Worm (Caenorhabditis elegans) whole organism, L1 larva: ENCODE data around the gene sru-6.

Source experiments
- C04F5.9 ChIP-seq: sonication (generic microtip); optimal IDR thresholded peaks from 2 replicates; lab custom pipeline; 2016; ENCODE audit warnings: missing genetic modification characterization, missing compliant biosample characterization
- C16A3.4 ChIP-seq: fragments of 150-350 bp; optimal IDR thresholded peaks from 2 replicates; lab custom pipeline; 2014; ENCODE audit warnings: missing biosample characterization, missing genetic modification characterization
- C34B4.2 ChIP-seq: sonication (generic microtip); optimal IDR thresholded peaks from 2 replicates; lab custom pipeline; 2017; ENCODE audit warnings: mild to moderate bottlenecking, missing genetic modification characterization, missing compliant biosample characterization
- F16B12.6 ChIP-seq: fragments of 150-350 bp; optimal IDR thresholded peaks from 2 replicates; lab custom pipeline; 2014; ENCODE audit warnings: missing biosample characterization, missing genetic modification characterization
- Y116A8C.19 ChIP-seq: sonication (generic microtip); optimal IDR thresholded peaks from 2 replicates; lab custom pipeline; 2016; ENCODE audit warnings: missing compliant biosample characterization, missing genetic modification characterization, borderline replicate concordance
- aly-2 ChIP-seq: fragments of 150-350 bp; optimal IDR thresholded peaks from 2 replicates; lab custom pipeline; 2014; ENCODE audit warnings: missing biosample characterization, missing genetic modification characterization
- ama-1 ChIP-seq: fragments of 150-350 bp; optimal IDR thresholded peaks from 2 replicates; lab custom pipeline; 2014
- blmp-1 ChIP-seq: fragments of 150-350 bp; optimal IDR thresholded peaks from 2 replicates; lab custom pipeline; 2014; ENCODE audit warnings: missing biosample characterization, missing genetic modification characterization
- ceh-63 ChIP-seq: fragments of 200-800 bp; sonication (Bioruptor generic); optimal IDR thresholded peaks from 2 replicates; lab custom pipeline; 2018; ENCODE audit warnings: mild to moderate bottlenecking, missing genetic modification characterization, missing compliant biosample characterization
- ceh-8 ChIP-seq: fragments of 200-800 bp; sonication (Bioruptor generic); optimal IDR thresholded peaks from 2 replicates; lab custom pipeline; 2018; ENCODE audit warnings: mild to moderate bottlenecking, missing genetic modification characterization, moderate library complexity, missing compliant biosample characterization
- ceh-82 ChIP-seq, 3 experiments: fragments of 150-350 bp in 1 of 3; sonication (generic microtip) in 2 of 3; optimal IDR thresholded peaks; 2 replicates each; lab custom pipeline; 2014 to 2017; ENCODE audit warnings: missing biosample characterization in 3 of 3, missing genetic modification characterization in 3 of 3
- ces-1 ChIP-seq: fragments of 150-350 bp; optimal IDR thresholded peaks from 2 replicates; lab custom pipeline; 2014; ENCODE audit warnings: missing biosample characterization, missing genetic modification reagents, missing genetic modification characterization
- dsc-1 ChIP-seq: sonication (generic microtip); optimal IDR thresholded peaks from 2 replicates; lab custom pipeline; 2016; ENCODE audit warnings: mild to moderate bottlenecking, missing genetic modification characterization, missing compliant biosample characterization
- efl-3 ChIP-seq: fragments of 200-800 bp; sonication (Bioruptor generic); optimal IDR thresholded peaks from 2 replicates; lab custom pipeline; 2018; ENCODE audit warnings: mild to moderate bottlenecking, missing genetic modification characterization, missing compliant biosample characterization
- egl-27 ChIP-seq, 2 experiments: fragments of 150-350 bp in 1 of 2; sonication (generic microtip); optimal IDR thresholded peaks; 3 replicates each; lab custom pipeline; 2017 to 2018; ENCODE audit warnings: missing biosample characterization in 2 of 2, missing genetic modification characterization in 2 of 2, missing genetic modification reagents in 2 of 2
- elt-2 ChIP-seq: sonication (generic microtip); optimal IDR thresholded peaks from 2 replicates; lab custom pipeline; 2016; ENCODE audit warnings: missing genetic modification characterization, mild to moderate bottlenecking, inconsistent platforms, missing compliant biosample characterization, missing genetic modification reagents
- elt-3 ChIP-seq, 6 experiments: fragments of 150-350 bp in 1 of 6; sonication (generic microtip); optimal IDR thresholded peaks; 2 replicates each; lab custom pipeline; 2017 to 2018; ENCODE audit warnings: missing biosample characterization in 6 of 6, missing genetic modification characterization in 6 of 6, inconsistent platforms in 1 of 6
- ets-5 ChIP-seq: fragments of 200-800 bp; sonication (Bioruptor generic); IDR thresholded peaks from 2 replicates; pipeline ENCODE4 v1.3.6; 2022; ENCODE audit warnings: missing genetic modification characterization, missing compliant biosample characterization
- fkh-8 ChIP-seq: sonication (generic microtip); optimal IDR thresholded peaks from 2 replicates; lab custom pipeline; 2016; ENCODE audit warnings: mild to moderate bottlenecking, missing genetic modification characterization, missing compliant biosample characterization
- fos-1 ChIP-seq: fragments of 150-350 bp; optimal IDR thresholded peaks from 2 replicates; lab custom pipeline; 2014; ENCODE audit warnings: missing biosample characterization, missing genetic modification characterization
- hlh-4 ChIP-seq: sonication (generic microtip); optimal IDR thresholded peaks from 2 replicates; lab custom pipeline; 2016; ENCODE audit warnings: mild to moderate bottlenecking, missing genetic modification characterization, missing compliant biosample characterization
- hpl-2 ChIP-seq: fragments of 150-350 bp; optimal IDR thresholded peaks from 2 replicates; lab custom pipeline; 2014; ENCODE audit warnings: missing biosample characterization, missing genetic modification reagents, missing genetic modification characterization
- irx-1 ChIP-seq: sonication (generic microtip); optimal IDR thresholded peaks from 2 replicates; lab custom pipeline; 2016; ENCODE audit warnings: missing genetic modification characterization, missing compliant biosample characterization
- isw-1 ChIP-seq: fragments of 200-800 bp; sonication (Bioruptor generic); IDR thresholded peaks from 2 replicates; pipeline ENCODE4 v1.3.6; 2022; ENCODE audit warnings: missing genetic modification characterization, missing compliant biosample characterization
- jun-1 ChIP-seq: fragments of 150-350 bp; optimal IDR thresholded peaks from 2 replicates; lab custom pipeline; 2014; ENCODE audit warnings: missing biosample characterization, missing genetic modification reagents, missing genetic modification characterization
- lin-13 ChIP-seq: fragments of 150-350 bp; optimal IDR thresholded peaks from 2 replicates; lab custom pipeline; 2014; ENCODE audit warnings: missing biosample characterization, missing genetic modification reagents, missing genetic modification characterization
- lin-14 ChIP-seq: fragments of 200-800 bp; sonication (Bioruptor generic); optimal IDR thresholded peaks from 2 replicates; lab custom pipeline; 2018; ENCODE audit warnings: mild to moderate bottlenecking, missing genetic modification characterization, moderate library complexity, missing compliant biosample characterization
- lin-15B ChIP-seq: fragments of 150-350 bp; sonication (generic microtip); optimal IDR thresholded peaks from 3 replicates; lab custom pipeline; 2014; ENCODE audit warnings: missing biosample characterization, missing genetic modification characterization
- lin-35 ChIP-seq, 2 experiments: fragments of 150-350 bp; optimal IDR thresholded peaks; 2 replicates each; lab custom pipeline; 2014; ENCODE audit warnings: missing biosample characterization in 2 of 2, missing genetic modification characterization in 2 of 2, missing genetic modification reagents in 2 of 2
- lin-39 ChIP-seq: fragments of 150-350 bp; optimal IDR thresholded peaks from 2 replicates; lab custom pipeline; 2014; ENCODE audit warnings: missing biosample characterization, missing genetic modification reagents, missing genetic modification characterization
- lir-3 ChIP-seq: sonication (generic microtip); optimal IDR thresholded peaks from 2 replicates; lab custom pipeline; 2016; ENCODE audit warnings: mild to moderate bottlenecking, missing genetic modification characterization, moderate library complexity, missing compliant biosample characterization; ENCODE audit not compliant: poor library complexity
- lsy-2 ChIP-seq, 2 experiments: fragments of 150-350 bp; optimal IDR thresholded peaks; 2 replicates each; lab custom pipeline; 2014; ENCODE audit warnings: missing biosample characterization in 2 of 2, missing genetic modification characterization in 2 of 2
- mab-9 ChIP-seq: fragments of 200-800 bp; sonication (Bioruptor generic); IDR thresholded peaks from 2 replicates; pipeline ENCODE4 v1.3.6; 2022; ENCODE audit warnings: missing genetic modification reagents, missing genetic modification characterization, missing compliant biosample characterization
- mef-2 ChIP-seq: fragments of 150-350 bp; optimal IDR thresholded peaks from 2 replicates; lab custom pipeline; 2014; ENCODE audit warnings: missing biosample characterization, missing genetic modification characterization
- nhr-12 ChIP-seq: sonication (generic microtip); optimal IDR thresholded peaks from 2 replicates; lab custom pipeline; 2017; ENCODE audit warnings: missing biosample characterization, missing genetic modification characterization
- nhr-19 ChIP-seq: fragments of 200-800 bp; sonication (Bioruptor generic); conservative IDR thresholded peaks from 2 replicates; pipeline ENCODE4 v1.3.6; 2022; ENCODE audit warnings: missing genetic modification characterization, missing compliant biosample characterization
- nhr-20 ChIP-seq: sonication (generic microtip); optimal IDR thresholded peaks from 2 replicates; lab custom pipeline; 2016; ENCODE audit warnings: mild to moderate bottlenecking, missing genetic modification characterization, missing compliant biosample characterization
- nhr-237 ChIP-seq: fragments of 150-350 bp; optimal IDR thresholded peaks from 2 replicates; lab custom pipeline; 2014; ENCODE audit warnings: missing biosample characterization, missing genetic modification characterization
- nhr-76 ChIP-seq: sonication (generic microtip); optimal IDR thresholded peaks from 2 replicates; lab custom pipeline; 2017; ENCODE audit warnings: missing biosample characterization, missing genetic modification characterization
- nhr-77 ChIP-seq: fragments of 150-350 bp; optimal IDR thresholded peaks from 2 replicates; lab custom pipeline; 2014; ENCODE audit warnings: missing biosample characterization, missing genetic modification characterization
- nhr-84 ChIP-seq: sonication (generic microtip); optimal IDR thresholded peaks from 2 replicates; lab custom pipeline; 2017; ENCODE audit warnings: missing biosample characterization, missing genetic modification characterization
- nhr-85 ChIP-seq: sonication (generic microtip); peaks from one replicate; lab custom pipeline; 2016; ENCODE audit warnings: missing genetic modification characterization, inconsistent platforms, missing compliant biosample characterization
- pag-3 ChIP-seq: sonication (generic microtip); optimal IDR thresholded peaks from 2 replicates; lab custom pipeline; 2017; ENCODE audit warnings: missing genetic modification characterization, mild to moderate bottlenecking, missing compliant biosample characterization, antibody characterized with exemption, borderline replicate concordance; ENCODE audit not compliant: insufficient read depth
- pqm-1 ChIP-seq: sonication (generic microtip); optimal IDR thresholded peaks from 3 replicates; lab custom pipeline; 2017; ENCODE audit warnings: missing biosample characterization, missing genetic modification characterization
- rnt-1 ChIP-seq: sonication (generic microtip); optimal IDR thresholded peaks from 2 replicates; lab custom pipeline; 2016; ENCODE audit warnings: mild to moderate bottlenecking, missing genetic modification characterization, moderate library complexity, missing compliant biosample characterization
- snpc-4 ChIP-seq: fragments of 150-350 bp; optimal IDR thresholded peaks from 2 replicates; lab custom pipeline; 2014; ENCODE audit warnings: missing biosample characterization, missing genetic modification characterization
- swsn-7 ChIP-seq: sonication (generic microtip); optimal IDR thresholded peaks from 2 replicates; lab custom pipeline; 2016; ENCODE audit warnings: missing genetic modification characterization, missing compliant biosample characterization
- tbx-2 ChIP-seq: sonication (generic microtip); optimal IDR thresholded peaks from 2 replicates; lab custom pipeline; 2016; ENCODE audit warnings: missing genetic modification characterization, missing compliant biosample characterization
- tlp-1 ChIP-seq: fragments of 150-350 bp; optimal IDR thresholded peaks from 2 replicates; lab custom pipeline; 2014; ENCODE audit warnings: missing biosample characterization, missing genetic modification characterization
- unc-30 ChIP-seq: sonication (generic microtip); optimal IDR thresholded peaks from 2 replicates; lab custom pipeline; 2017; ENCODE audit warnings: missing biosample characterization, missing genetic modification characterization
- vab-15 ChIP-seq: sonication (generic microtip); optimal IDR thresholded peaks from 2 replicates; lab custom pipeline; 2017; ENCODE audit warnings: missing genotype, mild to moderate bottlenecking, missing genetic modification characterization, missing compliant biosample characterization
- ztf-11 ChIP-seq, 2 experiments: sonication (generic microtip); optimal IDR thresholded peaks; 2 replicates each; lab custom pipeline; 2016 to 2017; ENCODE audit warnings: missing genetic modification characterization in 2 of 2, missing biosample characterization in 1 of 2, missing compliant biosample characterization in 1 of 2
- ztf-4 ChIP-seq: fragments of 150-350 bp; optimal IDR thresholded peaks from 2 replicates; lab custom pipeline; 2014; ENCODE audit warnings: missing biosample characterization, missing genetic modification characterization

The sru-6 gene

DNA sequence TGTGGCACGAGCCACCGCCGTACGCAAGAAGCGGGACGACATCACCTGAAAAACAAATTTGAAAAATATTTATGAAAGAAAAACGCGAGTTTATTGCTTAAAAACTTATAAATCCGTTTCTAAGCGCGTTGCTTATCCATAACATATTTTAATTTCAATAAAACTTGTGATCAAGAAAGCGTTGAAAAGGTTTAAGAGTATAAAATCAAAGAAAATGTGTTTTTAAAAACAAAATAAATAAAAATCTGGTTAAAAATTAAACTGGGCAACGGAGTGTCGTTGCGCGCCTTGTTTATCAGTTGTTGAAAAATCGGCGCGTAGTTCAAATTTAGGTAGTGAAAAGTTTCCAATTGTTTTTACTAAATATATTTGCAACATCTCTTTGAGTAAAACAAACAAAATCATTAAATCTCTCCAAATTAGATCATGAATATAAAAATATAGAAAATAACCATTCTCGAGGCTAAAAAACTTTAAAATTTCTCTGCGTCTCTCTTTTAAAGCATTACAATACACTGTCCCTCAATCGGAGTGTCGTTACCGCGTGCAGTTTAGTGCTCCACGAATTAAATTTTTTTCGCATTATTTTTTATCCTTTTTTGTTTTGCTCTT lies 34.5 kb downstream of the sru-6 start, which contains the start of gene ndua-5 (continued):
- TF ChIP-seq hlh-4 (no peak), ztf-4 (tag; lab: Kevin White, UChicago) (no peak), isw-1 (GFP tag; lab: Robert Waterston, UW) (peak; percentile 23; the same call in 1 of the 2 replicates), C34B4.2 (tag; lab: Kevin White, UChicago) (no peak), tbx-2 (tag; lab: Kevin White, UChicago) (peak; percentile 63), nhr-237 (tag; lab: Kevin White, UChicago) (no peak), irx-1 (tag; lab: Kevin White, UChicago) (no peak), fkh-8 (peak; percentile 15), nhr-20 (tag; lab: Kevin White, UChicago) (peak; percentile 62), ceh-8 (GFP tag; lab: Kevin White, UChicago) (no peak), lin-39 (no peak), lin-14 (GFP tag; lab: Kevin White, UChicago) (peak; percentile 49), lin-15B (tag; lab: Kevin White, UChicago) (peak; percentile 66), nhr-77 (no peak), ztf-11 (tag; optimal IDR thresholded peaks at IDR 0.05; lab: Kevin White, UChicago) (no peak), ces-1 (GFP tag; lab: Kevin White, UChicago) (no peak), fos-1 (tag; lab: Kevin White, UChicago) (no peak), ceh-63 (GFP tag; lab: Kevin White, UChicago) (no peak), mab-9 (no peak), elt-3 (tag; optimal IDR thresholded peaks at IDR 0.05; lab: Kevin White, UChicago) (no peak), rnt-1 (tag; lab: Kevin White, UChicago) (no peak), pqm-1 (no peak), dsc-1 (peak; percentile 59), nhr-85 (tag; lab: Kevin White, UChicago) (peak; percentile 89), F16B12.6 (no peak), ets-5 (GFP tag; lab: Robert Waterston, UW) (no peak), ama-1 (lab: Kevin White, UChicago) (no peak), mef-2 (tag; lab: Kevin White, UChicago) (no peak), swsn-7 (tag; lab: Kevin White, UChicago) (peak; percentile 64), hpl-2 (no peak), lin-13 (GFP tag; lab: Kevin White, UChicago) (no peak), nhr-19 (GFP tag; lab: Robert Waterston, UW) (peak; percentile 39; the same call in 1 of the 2 replicates), efl-3 (GFP tag; lab: Kevin White, UChicago) (no peak), nhr-76 (no peak), tlp-1 (no peak), C16A3.4 (peak; percentile 41), nhr-12 (tag; lab: Kevin White, UChicago) (no peak), lsy-2 (tag; optimal IDR thresholded peaks at IDR 0.05; lab: Kevin White, UChicago) (peak; percentile 28 to 72), Y116A8C.19 (tag; lab: Kevin White, UChicago) (no peak), lin-35 (GFP tag; optimal IDR thresholded peaks at IDR 0.05; lab: Kevin White, UChicago) (peak; percentile 91 to 93), C04F5.9 (tag; lab: Kevin White, UChicago) (no peak), ceh-82 (tag; optimal IDR thresholded peaks at IDR 0.05; lab: Kevin White, UChicago) (peak; percentile 0 to 51 (median 9)), egl-27 (tag; optimal IDR thresholded peaks at IDR 0.05; lab: Kevin White, UChicago) (no peak), aly-2 (tag; lab: Kevin White, UChicago) (no peak), blmp-1 (tag; lab: Kevin White, UChicago) (peak; percentile 61), pag-3 (no peak), vab-15 (tag; lab: Kevin White, UChicago) (no peak), nhr-84 (tag; lab: Kevin White, UChicago) (no peak), lir-3 (tag; lab: Kevin White, UChicago) (no peak), snpc-4 (peak; percentile 49), jun-1 (no peak), elt-2 (tag; lab: Kevin White, UChicago) (no peak), unc-30 (tag; lab: Kevin White, UChicago) (no peak)
